Worm (Caenorhabditis elegans): ENCODE results near the gene B0547.2.

ce11 chrIV:5690386-5691080 lies 44.7 kb downstream of the B0547.2 start, which contains the start of gene C55C3.8:
- TF ChIP-seq ama-1 (optimal IDR thresholded peaks at IDR 0.05) (no peak), tbx-2 (tag; optimal IDR thresholded peaks at IDR 0.05) (no peak), fkh-10 (GFP tag; optimal IDR thresholded peaks at IDR 0.05) (no peak), nhr-67 (tag; optimal IDR thresholded peaks at IDR 0.05) (no peak), nhr-23 (tag; optimal IDR thresholded peaks at IDR 0.05) (no peak), nhr-28 (tag; optimal IDR thresholded peaks at IDR 0.05) (no peak), ZK546.5 (tag; optimal IDR thresholded peaks at IDR 0.05) (no peak), R02D3.7 (tag; optimal IDR thresholded peaks at IDR 0.05) (no peak), unc-39 (tag; optimal IDR thresholded peaks at IDR 0.05) (no peak), nhr-11 (tag; optimal IDR thresholded peaks at IDR 0.05) (no peak), elt-1 (tag; optimal IDR thresholded peaks at IDR 0.05) (no peak)

Measured in whole organism, L3 larva.